Worm (Caenorhabditis elegans) whole organism, late embryonic: ENCODE results near the gene srx-62.

Source experiments
- C08G9.2 ChIP-seq: sonication (generic microtip); optimal IDR thresholded peaks from 2 replicates; lab custom pipeline; 2016; ENCODE audit warnings: mild to moderate bottlenecking, missing genetic modification characterization, moderate library complexity, missing compliant biosample characterization
- C38D4.7 ChIP-seq: fragments of 200-800 bp; sonication (Bioruptor generic); optimal IDR thresholded peaks from 2 replicates; lab custom pipeline; 2018; ENCODE audit warnings: mild to moderate bottlenecking, missing genetic modification characterization, moderate library complexity, missing compliant biosample characterization
- F13H6.1 ChIP-seq: sonication (generic microtip); optimal IDR thresholded peaks from 2 replicates; lab custom pipeline; 2016; ENCODE audit warnings: missing genetic modification characterization, missing compliant biosample characterization
- K02D7.2 ChIP-seq: sonication (generic microtip); optimal IDR thresholded peaks from 2 replicates; lab custom pipeline; 2017; ENCODE audit warnings: mild to moderate bottlenecking, missing genetic modification characterization, missing compliant biosample characterization
- Y22D7AL.16 ChIP-seq: sonication (generic microtip); optimal IDR thresholded peaks from 2 replicates; lab custom pipeline; 2016; ENCODE audit warnings: missing genetic modification characterization, missing compliant biosample characterization
- ahr-1 ChIP-seq: sonication (generic microtip); optimal IDR thresholded peaks from 2 replicates; lab custom pipeline; 2016; ENCODE audit warnings: missing genetic modification characterization, missing compliant biosample characterization
- ceh-19 ChIP-seq: fragments of 200-800 bp; sonication (Bioruptor generic); optimal IDR thresholded peaks from 2 replicates; lab custom pipeline; 2018; ENCODE audit warnings: mild to moderate bottlenecking, missing genetic modification characterization, missing compliant biosample characterization
- ceh-2 ChIP-seq: sonication (generic microtip); optimal IDR thresholded peaks from 2 replicates; lab custom pipeline; 2016; ENCODE audit warnings: missing genotype, missing genetic modification characterization, missing compliant biosample characterization
- ceh-22 ChIP-seq: sonication (generic microtip); optimal IDR thresholded peaks from 2 replicates; lab custom pipeline; 2017; ENCODE audit warnings: missing biosample characterization, missing genetic modification characterization
- ceh-24 ChIP-seq: sonication (generic microtip); optimal IDR thresholded peaks from 2 replicates; lab custom pipeline; 2016; ENCODE audit warnings: mild to moderate bottlenecking, missing genetic modification characterization, missing compliant biosample characterization
- ceh-30 ChIP-seq: fragments of 150-350 bp; optimal IDR thresholded peaks from 2 replicates; lab custom pipeline; 2014; ENCODE audit warnings: missing biosample characterization, missing genetic modification characterization
- ceh-31 ChIP-seq: sonication (generic microtip); optimal IDR thresholded peaks from 2 replicates; lab custom pipeline; 2016; ENCODE audit warnings: missing genetic modification characterization, missing compliant biosample characterization
- ceh-34 ChIP-seq: sonication (generic microtip); optimal IDR thresholded peaks from 2 replicates; lab custom pipeline; 2016; ENCODE audit warnings: mild to moderate bottlenecking, missing genetic modification characterization, missing compliant biosample characterization
- ceh-45 ChIP-seq: fragments of 200-800 bp; sonication (Bioruptor generic); IDR thresholded peaks from 2 replicates; pipeline ENCODE4 v1.3.6; 2022; ENCODE audit warnings: missing genetic modification reagents, missing genetic modification characterization, missing compliant biosample characterization
- ceh-48 ChIP-seq: sonication (generic microtip); optimal IDR thresholded peaks from 2 replicates; lab custom pipeline; 2016; ENCODE audit warnings: missing genetic modification characterization, inconsistent platforms, missing compliant biosample characterization
- ceh-9 ChIP-seq: sonication (generic microtip); optimal IDR thresholded peaks from 2 replicates; lab custom pipeline; 2016; ENCODE audit warnings: mild to moderate bottlenecking, missing genetic modification characterization, inconsistent platforms, missing compliant biosample characterization
- che-1 ChIP-seq: sonication (generic microtip); optimal IDR thresholded peaks from 2 replicates; lab custom pipeline; 2016; ENCODE audit warnings: mild to moderate bottlenecking, missing genetic modification characterization, missing compliant biosample characterization
- dmd-4 ChIP-seq: sonication (generic microtip); optimal IDR thresholded peaks from 2 replicates; lab custom pipeline; 2016; ENCODE audit warnings: borderline replicate concordance, missing genetic modification characterization, missing compliant biosample characterization
- fkh-10 ChIP-seq: fragments of 150-350 bp; optimal IDR thresholded peaks from 2 replicates; lab custom pipeline; 2014; ENCODE audit warnings: missing biosample characterization, missing genetic modification reagents, missing genetic modification characterization
- fkh-6 ChIP-seq: sonication (generic microtip); optimal IDR thresholded peaks from 2 replicates; lab custom pipeline; 2016; ENCODE audit warnings: missing genetic modification characterization, missing compliant biosample characterization
- gmeb-2 ChIP-seq: sonication (generic microtip); optimal IDR thresholded peaks from 2 replicates; lab custom pipeline; 2016; ENCODE audit warnings: missing genetic modification characterization, inconsistent platforms, missing compliant biosample characterization
- hlh-13 ChIP-seq: fragments of 200-800 bp; sonication (Bioruptor generic); optimal IDR thresholded peaks from 2 replicates; lab custom pipeline; 2018; ENCODE audit warnings: mild to moderate bottlenecking, missing genetic modification characterization, missing compliant biosample characterization
- hlh-15 ChIP-seq: sonication (generic microtip); optimal IDR thresholded peaks from 2 replicates; lab custom pipeline; 2016; ENCODE audit warnings: missing genetic modification characterization, missing compliant biosample characterization
- hlh-30 ChIP-seq: sonication (generic microtip); optimal IDR thresholded peaks from 2 replicates; lab custom pipeline; 2017; ENCODE audit warnings: antibody characterized with exemption, missing genetic modification characterization, missing compliant biosample characterization; ENCODE audit not compliant: insufficient read depth
- hlh-6 ChIP-seq: sonication (generic microtip); optimal IDR thresholded peaks from 2 replicates; lab custom pipeline; 2016; ENCODE audit warnings: missing genotype, missing genetic modification characterization, missing compliant biosample characterization
- hlh-8 ChIP-seq: sonication (generic microtip); optimal IDR thresholded peaks from 2 replicates; lab custom pipeline; 2016; ENCODE audit warnings: missing genotype, missing genetic modification characterization, missing compliant biosample characterization
- lim-6 ChIP-seq: sonication (generic microtip); optimal IDR thresholded peaks from 2 replicates; lab custom pipeline; 2016; ENCODE audit warnings: missing genetic modification characterization, missing compliant biosample characterization
- pag-3 ChIP-seq: sonication (generic microtip); optimal IDR thresholded peaks from 2 replicates; lab custom pipeline; 2016; ENCODE audit warnings: missing compliant biosample characterization, missing genetic modification characterization, borderline replicate concordance
- pha-2 ChIP-seq: sonication (generic microtip); optimal IDR thresholded peaks from 2 replicates; lab custom pipeline; 2017; ENCODE audit warnings: mild to moderate bottlenecking, missing genetic modification characterization, missing compliant biosample characterization
- pha-4 ChIP-seq: fragments of 150-350 bp; optimal IDR thresholded peaks from 2 replicates; lab custom pipeline; 2018; ENCODE audit warnings: missing biosample characterization, missing genetic modification reagents, missing genetic modification characterization
- pqm-1 ChIP-seq: sonication (generic microtip); optimal IDR thresholded peaks from 2 replicates; lab custom pipeline; 2016; ENCODE audit warnings: missing genetic modification characterization, missing compliant biosample characterization
- pros-1 ChIP-seq: fragments of 150-350 bp; optimal IDR thresholded peaks from 2 replicates; lab custom pipeline; 2014; ENCODE audit warnings: missing biosample characterization, missing genetic modification reagents, missing genetic modification characterization
- ref-2 ChIP-seq: sonication (generic microtip); optimal IDR thresholded peaks from 2 replicates; lab custom pipeline; 2016; ENCODE audit warnings: missing genetic modification characterization, missing compliant biosample characterization
- rnt-1 ChIP-seq: sonication (generic microtip); optimal IDR thresholded peaks from 2 replicates; lab custom pipeline; 2016; ENCODE audit warnings: missing genetic modification characterization, missing compliant biosample characterization
- sdc-2 ChIP-seq: sonication (generic microtip); optimal IDR thresholded peaks from 2 replicates; lab custom pipeline; 2016; ENCODE audit warnings: missing genotype, missing genetic modification characterization, missing compliant biosample characterization
- sox-2 ChIP-seq: fragments of 200-800 bp; sonication (Bioruptor generic); IDR thresholded peaks from 2 replicates; pipeline ENCODE4 v1.3.6; 2022; ENCODE audit warnings: missing genetic modification reagents, missing genetic modification characterization, missing compliant biosample characterization
- sox-4 ChIP-seq: sonication (generic microtip); optimal IDR thresholded peaks from 2 replicates; lab custom pipeline; 2017; ENCODE audit warnings: mild to moderate bottlenecking, missing genetic modification characterization, inconsistent platforms, missing compliant biosample characterization
- syd-9 ChIP-seq: sonication (generic microtip); optimal IDR thresholded peaks from 2 replicates; lab custom pipeline; 2016; ENCODE audit warnings: mild to moderate bottlenecking, missing genetic modification characterization, moderate library complexity, missing compliant biosample characterization
- tbx-2 ChIP-seq: sonication (generic microtip); optimal IDR thresholded peaks from 2 replicates; lab custom pipeline; 2016; ENCODE audit warnings: missing genetic modification characterization, missing compliant biosample characterization
- tbx-7 ChIP-seq: sonication (generic microtip); optimal IDR thresholded peaks from 2 replicates; lab custom pipeline; 2016; ENCODE audit warnings: missing genotype, missing genetic modification characterization, missing compliant biosample characterization
- ttx-3 ChIP-seq: sonication (generic microtip); optimal IDR thresholded peaks from 2 replicates; lab custom pipeline; 2016; ENCODE audit warnings: missing genetic modification reagents, missing genetic modification characterization, missing compliant biosample characterization
- unc-42 ChIP-seq: sonication (generic microtip); optimal IDR thresholded peaks from 2 replicates; lab custom pipeline; 2016; ENCODE audit warnings: missing genotype, missing genetic modification characterization, missing compliant biosample characterization
- unc-86 ChIP-seq: sonication (generic microtip); optimal IDR thresholded peaks from 2 replicates; lab custom pipeline; 2016; ENCODE audit warnings: missing genetic modification characterization, missing compliant biosample characterization
- ztf-16 ChIP-seq: sonication (generic microtip); optimal IDR thresholded peaks from 2 replicates; lab custom pipeline; 2017; ENCODE audit warnings: missing genetic modification characterization, missing compliant biosample characterization

The srx-62 gene

DNA sequence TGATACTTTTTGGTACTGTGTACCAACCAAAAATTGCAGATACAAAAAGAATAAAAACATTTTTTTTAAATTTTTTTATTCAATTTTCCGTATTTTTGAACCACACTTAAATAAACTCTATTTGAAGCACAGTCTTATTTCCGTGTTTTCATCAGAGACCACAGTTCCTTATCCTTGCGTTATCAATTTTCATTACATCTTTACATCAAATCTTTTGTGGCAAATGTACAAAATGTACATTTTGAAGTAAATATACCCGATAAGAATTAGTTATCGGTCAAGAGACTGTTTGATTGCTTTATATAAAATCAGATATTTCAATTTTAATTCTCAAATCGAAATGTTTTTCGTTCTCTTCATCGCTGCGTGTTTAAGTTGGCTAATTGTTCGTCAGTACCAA lies 26.6 kb upstream of the srx-62 start, which contains the start of gene cyp-35A3:
Gene cyp-35A3 (plus strand): TSS at position 301 of the 400 bp plus-strand sequence.
- TF ChIP-seq syd-9 (tag; lab: Kevin White, UChicago), result no peak
- no peak for TF ChIP-seq ceh-22 (tag; lab: Kevin White, UChicago)
- TF ChIP-seq ttx-3 (tag; lab: Kevin White, UChicago), result no peak
- no peak for TF ChIP-seq ceh-30 (tag; lab: Kevin White, UChicago)
- TF ChIP-seq Y22D7AL.16, result no peak
- TF ChIP-seq rnt-1 (tag; lab: Kevin White, UChicago), result no peak
- TF ChIP-seq ceh-45 (GFP tag; lab: Robert Waterston, UW), result no peak
- TF ChIP-seq C38D4.7, result no peak
- no peak for TF ChIP-seq K02D7.2 (tag; lab: Kevin White, UChicago)
- TF ChIP-seq pag-3, result no peak

- TF ChIP-seq unc-42 (no peak), tbx-7 (no peak), pqm-1 (tag; lab: Kevin White, UChicago) (no peak), lim-6 (tag; lab: Kevin White, UChicago) (no peak), ttx-3 (tag; lab: Kevin White, UChicago) (no peak), ceh-30 (tag; lab: Kevin White, UChicago) (no peak), sox-4 (tag; lab: Kevin White, UChicago) (no peak), ceh-31 (tag; lab: Kevin White, UChicago) (no peak), fkh-10 (GFP tag; lab: Kevin White, UChicago) (no peak), che-1 (tag; lab: Kevin White, UChicago) (no peak)
Measured at ce11 chrV:4021776-4022175, 26.0 kb upstream of the srx-62 start, which contains the start of gene K09D9.14. TSS of gene K09D9.14 (minus strand) at chrV:4021876.

ce11 chrV:4019188-4019587 lies 23.4 kb upstream of the srx-62 start, which contains the start of gene K09D9.3:
TSS of gene K09D9.3 (plus strand) at chrV:4019488.
- TF ChIP-seq ceh-45 (GFP tag; lab: Robert Waterston, UW) (no peak), syd-9 (tag; lab: Kevin White, UChicago) (no peak), ceh-30 (tag; lab: Kevin White, UChicago) (no peak), lim-6 (tag; lab: Kevin White, UChicago) (no peak), sox-2 (GFP tag; lab: Robert Waterston, UW) (no peak), ztf-16 (tag; lab: Kevin White, UChicago) (no peak), ceh-9 (tag; lab: Kevin White, UChicago) (no peak), ahr-1 (tag; lab: Kevin White, UChicago) (no peak), hlh-6 (tag; lab: Kevin White, UChicago) (no peak), F13H6.1 (tag; lab: Kevin White, UChicago) (no peak), Y22D7AL.16 (no peak), dmd-4 (tag; lab: Kevin White, UChicago) (no peak)

DNA sequence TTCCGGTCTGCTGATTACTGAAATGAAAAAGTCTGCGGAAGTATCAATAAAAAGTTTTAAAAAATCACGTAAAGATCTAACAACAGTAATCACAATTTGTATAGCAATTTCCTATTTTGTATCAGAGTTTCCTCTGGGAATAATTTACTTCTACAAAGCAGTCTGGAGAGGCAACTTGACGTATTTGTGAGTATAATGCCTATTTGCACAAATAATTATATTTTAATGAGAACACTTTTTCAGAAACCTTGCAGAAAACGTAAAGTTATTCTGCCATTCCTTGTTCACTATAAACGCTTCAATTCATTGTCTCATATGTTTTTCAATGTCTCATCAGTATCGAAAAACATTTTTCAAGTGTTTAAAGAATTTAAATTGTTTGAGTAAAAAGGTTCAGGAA lies 22.9 kb upstream of the srx-62 start:
- no peak for TF ChIP-seq lim-6 (tag; lab: Kevin White, UChicago)
- no peak for TF ChIP-seq tbx-2 (tag; lab: Kevin White, UChicago)
- TF ChIP-seq hlh-13 (GFP tag; lab: Kevin White, UChicago), result no peak
- no peak for TF ChIP-seq gmeb-2 (tag; lab: Kevin White, UChicago)
- TF ChIP-seq unc-86 (tag; lab: Kevin White, UChicago), result no peak
- no peak for TF ChIP-seq pha-2
- no peak for TF ChIP-seq che-1 (tag; lab: Kevin White, UChicago)
- TF ChIP-seq ref-2, result no peak
- TF ChIP-seq ztf-16 (tag; lab: Kevin White, UChicago), result no peak
- TF ChIP-seq ceh-19, result no peak

- TF ChIP-seq rnt-1 (tag; lab: Kevin White, UChicago) (no peak), ceh-24 (no peak), hlh-30 (tag; lab: Kevin White, UChicago) (no peak), ceh-48 (tag; lab: Kevin White, UChicago) (no peak), tbx-7 (no peak), hlh-15 (tag; lab: Kevin White, UChicago) (no peak), pha-4 (tag; lab: Kevin White, UChicago) (no peak), hlh-8 (tag; lab: Kevin White, UChicago) (no peak), fkh-6 (no peak), pros-1 (tag; lab: Kevin White, UChicago) (no peak), sdc-2 (tag; lab: Kevin White, UChicago) (no peak), ceh-2 (tag; lab: Kevin White, UChicago) (no peak), C08G9.2 (no peak), hlh-6 (tag; lab: Kevin White, UChicago) (no peak), pha-2 (no peak), ceh-34 (tag; lab: Kevin White, UChicago) (no peak), hlh-13 (GFP tag; lab: Kevin White, UChicago) (no peak)
Measured at ce11 chrV:4016780-4017179, 21.0 kb upstream of the srx-62 start, which contains the start of gene srw-89. TSS of gene srw-89 (plus strand) at chrV:4017080.
